Worm (Caenorhabditis elegans): ENCODE results near the gene F16G10.7.

The F16G10.7 gene

ce11 chrII:2359965-2360364 lies 20.1 kb downstream of the F16G10.7 start, which contains the start of gene F43C11.16:
F43C11.16 (minus strand) TSS chrII:2360065.
- TF ChIP-seq tbp1 (GFP tag; optimal IDR thresholded peaks at IDR 0.05) (no peak), attf-6 (GFP tag; IDR thresholded peaks at IDR 0.05) (no peak), egl-44 (GFP tag; IDR thresholded peaks at IDR 0.05) (no peak), somi-1 (GFP tag; optimal IDR thresholded peaks at IDR 0.05) (no peak), pbrm-1 (GFP tag; IDR thresholded peaks at IDR 0.05) (no peak), F49E8.2 (tag; optimal IDR thresholded peaks at IDR 0.05; ENCODE audit: insufficient read depth) (no peak)

ce11 chrII:2356795-2357194 lies 23.3 kb downstream of the F16G10.7 start, which contains the start of gene F43C11.1:
F43C11.1 (plus strand) TSS chrII:2357095.
- TF ChIP-seq cebp-2 (GFP tag; IDR thresholded peaks at IDR 0.05), result no peak
- TF ChIP-seq hmg-1.2 (GFP tag; IDR thresholded peaks at IDR 0.05), result no peak
- TF ChIP-seq chd-7 (tag; optimal IDR thresholded peaks at IDR 0.05), result no peak
- TF ChIP-seq ztf-3 (GFP tag; optimal IDR thresholded peaks at IDR 0.05), result no peak
- no peak for TF ChIP-seq F37B4.10 (GFP tag; IDR thresholded peaks at IDR 0.05)
- no peak for TF ChIP-seq ceh-40 (GFP tag; IDR thresholded peaks at IDR 0.05)
- TF ChIP-seq ztf-26 (tag; optimal IDR thresholded peaks at IDR 0.05), result no peak
- no peak for TF ChIP-seq K11D2.4 (GFP tag; IDR thresholded peaks at IDR 0.05)
- TF ChIP-seq mcd-1 (GFP tag; IDR thresholded peaks at IDR 0.05), result no peak
- TF ChIP-seq nhr-80 (tag; optimal IDR thresholded peaks at IDR 0.05), result no peak
- TF ChIP-seq atf-7 (tag; optimal IDR thresholded peaks at IDR 0.05), result no peak
- no peak for TF ChIP-seq die-1 (tag; optimal IDR thresholded peaks at IDR 0.05)
- no peak for TF ChIP-seq lsl-1 (GFP tag; optimal IDR thresholded peaks at IDR 0.05)
- no peak for TF ChIP-seq nhr-120 (GFP tag; IDR thresholded peaks at IDR 0.05)
- TF ChIP-seq madf-8 (GFP tag; conservative IDR thresholded peaks at IDR 0.05), result no peak

ce11 chrII:2354476-2354875 lies 25.6 kb downstream of the F16G10.7 start, which contains the start of gene F43C11.2:
F43C11.2 (plus strand) TSS chrII:2354776.
- no peak for TF ChIP-seq ztf-18 (tag; optimal IDR thresholded peaks at IDR 0.05)
- TF ChIP-seq ets-4 (GFP tag; optimal IDR thresholded peaks at IDR 0.05), result no peak
- no peak for TF ChIP-seq ceh-91 (GFP tag; IDR thresholded peaks at IDR 0.05)
- TF ChIP-seq Y53G8AR.9 (GFP tag; conservative IDR thresholded peaks at IDR 0.05), result no peak
- TF ChIP-seq nhr-120 (GFP tag; IDR thresholded peaks at IDR 0.05), result no peak
- no peak for TF ChIP-seq nhr-27 (tag; optimal IDR thresholded peaks at IDR 0.05)
- no peak for TF ChIP-seq attf-5 (GFP tag; optimal IDR thresholded peaks at IDR 0.05)
- TF ChIP-seq efl-1 (GFP tag; optimal IDR thresholded peaks at IDR 0.05), result no peak

- TF ChIP-seq mcd-1 (GFP tag; IDR thresholded peaks at IDR 0.05) (no peak), mxl-1 (tag; optimal IDR thresholded peaks at IDR 0.05) (no peak), dpff-1 (tag; optimal IDR thresholded peaks at IDR 0.05) (no peak), pbrm-1 (GFP tag; IDR thresholded peaks at IDR 0.05) (no peak)
Observed at ce11 chrII:2353012-2353411, 27.1 kb downstream of the F16G10.7 start, which contains the start of gene F43C11.3. F43C11.3 (plus strand) TSS chrII:2353312.

- TF ChIP-seq die-1 (tag; optimal IDR thresholded peaks at IDR 0.05) (no peak), hsf-1 (GFP tag; IDR thresholded peaks at IDR 0.05) (no peak)
Observed at ce11 chrII:2352546-2352945, 27.5 kb downstream of the F16G10.7 start, which contains the start of gene F43C11.10. F43C11.10 (minus strand) TSS chrII:2352646.

ce11 chrII:2348005-2348404 lies 32.1 kb downstream of the F16G10.7 start:
- peak; percentile 93 for TF ChIP-seq hsf-1 (GFP tag; IDR thresholded peaks at IDR 0.05)

All from whole organism, young adult.